Worm (Caenorhabditis elegans) whole organism, L1 larva: ENCODE measurements around the gene ftn-1.

Experiments
- ama-1 ChIP-seq: fragments of 150-350 bp; optimal IDR thresholded peaks from 2 replicates; lab custom pipeline; 2014
- blmp-1 ChIP-seq: fragments of 150-350 bp; optimal IDR thresholded peaks from 2 replicates; lab custom pipeline; 2014; ENCODE audit warnings: missing biosample characterization, missing genetic modification characterization
- ceh-8 ChIP-seq: fragments of 200-800 bp; sonication (Bioruptor generic); optimal IDR thresholded peaks from 2 replicates; lab custom pipeline; 2018; ENCODE audit warnings: mild to moderate bottlenecking, missing genetic modification characterization, moderate library complexity, missing compliant biosample characterization
- ceh-90 ChIP-seq: sonication (generic microtip); optimal IDR thresholded peaks from 2 replicates; lab custom pipeline; 2016; ENCODE audit warnings: missing genetic modification characterization, missing compliant biosample characterization
- lin-35 ChIP-seq, 2 experiments: fragments of 150-350 bp; optimal IDR thresholded peaks; 2 replicates each; lab custom pipeline; 2014; ENCODE audit warnings: missing biosample characterization in 2 of 2, missing genetic modification characterization in 2 of 2, missing genetic modification reagents in 2 of 2
- nhr-11 ChIP-seq: fragments of 150-350 bp; optimal IDR thresholded peaks from 2 replicates; lab custom pipeline; 2014; ENCODE audit warnings: missing biosample characterization, missing genetic modification characterization
- nhr-237 ChIP-seq: fragments of 150-350 bp; optimal IDR thresholded peaks from 2 replicates; lab custom pipeline; 2014; ENCODE audit warnings: missing biosample characterization, missing genetic modification characterization
- nhr-28 ChIP-seq: fragments of 150-350 bp; optimal IDR thresholded peaks from 2 replicates; lab custom pipeline; 2014; ENCODE audit warnings: missing biosample characterization, missing genetic modification characterization
- nhr-77 ChIP-seq: fragments of 150-350 bp; optimal IDR thresholded peaks from 2 replicates; lab custom pipeline; 2014; ENCODE audit warnings: missing biosample characterization, missing genetic modification characterization
- nhr-90 ChIP-seq: sonication (generic microtip); optimal IDR thresholded peaks from 2 replicates; lab custom pipeline; 2016; ENCODE audit warnings: mild to moderate bottlenecking, missing genetic modification characterization, missing compliant biosample characterization; ENCODE audit not compliant: poor library complexity
- skn-1 ChIP-seq: fragments of 150-350 bp; optimal IDR thresholded peaks from 2 replicates; lab custom pipeline; 2014; ENCODE audit warnings: missing biosample characterization, missing genetic modification characterization
- sptf-1 ChIP-seq: fragments of 150-350 bp; optimal IDR thresholded peaks from 2 replicates; lab custom pipeline; 2014; ENCODE audit warnings: missing biosample characterization, missing genetic modification characterization

DNA sequence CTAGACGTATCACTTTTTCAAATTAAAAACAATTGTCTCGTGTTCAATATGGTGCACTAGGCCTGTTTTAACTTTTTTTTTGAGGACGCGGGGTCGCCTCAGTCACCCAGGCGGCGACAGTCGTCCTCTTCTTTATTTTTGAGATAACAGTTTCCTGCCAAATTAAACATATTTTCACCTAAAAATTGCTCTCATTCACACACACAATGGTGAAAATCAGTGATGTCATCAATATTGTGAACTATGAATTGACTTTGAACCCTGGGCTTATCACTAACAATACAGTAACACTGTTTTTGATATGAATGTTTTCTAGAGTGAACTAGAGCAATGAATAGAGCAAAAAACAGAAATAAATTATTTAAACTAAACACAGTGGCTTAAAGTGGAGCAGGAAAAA lies 26.1 kb downstream of the ftn-1 start:
- TF ChIP-seq ceh-8 (no peak), sptf-1 (tag; lab: Kevin White, UChicago) (no peak), nhr-11 (tag; lab: Kevin White, UChicago) (no peak), nhr-237 (tag; lab: Kevin White, UChicago) (no peak), nhr-77 (tag; lab: Kevin White, UChicago) (no peak), blmp-1 (tag; lab: Kevin White, UChicago) (no peak), lin-35 (GFP tag; optimal IDR thresholded peaks at IDR 0.05; lab: Kevin White, UChicago) (no peak), ama-1 (lab: Kevin White, UChicago) (no peak), skn-1 (tag; lab: Kevin White, UChicago) (no peak), ceh-90 (tag; lab: Kevin White, UChicago) (no peak), nhr-28 (tag; lab: Kevin White, UChicago) (no peak), nhr-90 (tag; lab: Kevin White, UChicago) (no peak)
